Fruit fly (Drosophila melanogaster): Measurements from ENCODE around the gene CG10232.

CG10232 gene

dm6 chr3R:23736365-23736764, 14.9 kb upstream of the CG10232 start:
- TF ChIP-seq usp (GFP tag; optimal IDR thresholded peaks at IDR 0.05), result no peak
- TF ChIP-seq CG8478 (optimal IDR thresholded peaks at IDR 0.05), result no peak
- TF ChIP-seq pan (optimal IDR thresholded peaks at IDR 0.05), result no peak
- no peak for TF ChIP-seq Dll (optimal IDR thresholded peaks at IDR 0.05)
- no peak for TF ChIP-seq EcR (GFP tag; optimal IDR thresholded peaks at IDR 0.05)
- no peak for TF ChIP-seq psq (optimal IDR thresholded peaks at IDR 0.05)

- no peak for TF ChIP-seq psq (optimal IDR thresholded peaks at IDR 0.05)
- no peak for TF ChIP-seq usp (GFP tag; optimal IDR thresholded peaks at IDR 0.05)
- TF ChIP-seq pan (optimal IDR thresholded peaks at IDR 0.05), result no peak
- no peak for TF ChIP-seq CG8478 (optimal IDR thresholded peaks at IDR 0.05)
- no peak for TF ChIP-seq Dll (optimal IDR thresholded peaks at IDR 0.05)
- no peak for TF ChIP-seq EcR (GFP tag; optimal IDR thresholded peaks at IDR 0.05)
These were observed 14.2 kb upstream of the CG10232 start for dm6 chr3R:23735648-23736047.

dm6 chr3R:23734573-23735404, 13.4 kb upstream of the CG10232 start:
- no peak for TF ChIP-seq CG8478 (optimal IDR thresholded peaks at IDR 0.05)
- TF ChIP-seq Dll (optimal IDR thresholded peaks at IDR 0.05), result no peak
- TF ChIP-seq usp (GFP tag; optimal IDR thresholded peaks at IDR 0.05), result no peak
- no peak for TF ChIP-seq psq (optimal IDR thresholded peaks at IDR 0.05)
- TF ChIP-seq pan (optimal IDR thresholded peaks at IDR 0.05), result no peak
- TF ChIP-seq EcR (GFP tag; optimal IDR thresholded peaks at IDR 0.05), result no peak

DNA sequence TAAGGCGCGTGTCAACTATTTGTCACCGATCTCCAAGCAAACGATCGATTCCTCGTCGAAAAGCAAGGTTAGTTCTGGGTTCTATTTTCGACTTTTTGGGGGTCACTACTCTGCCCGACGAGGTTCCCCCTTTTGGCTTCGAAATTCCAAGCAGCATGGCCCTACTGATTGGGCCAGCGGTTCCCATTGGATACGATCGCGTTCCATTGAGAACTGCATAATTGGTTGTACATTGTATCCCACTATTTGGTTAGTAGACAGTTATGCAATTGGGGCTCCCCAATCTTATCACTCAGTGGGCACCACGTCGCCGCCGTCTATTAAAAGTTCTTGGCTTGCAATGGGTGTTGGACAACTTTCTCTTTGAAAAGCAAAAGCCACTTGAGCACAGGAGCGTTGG, 12.3 kb upstream of the CG10232 start:
- TF ChIP-seq Dll (optimal IDR thresholded peaks at IDR 0.05) (no peak), psq (optimal IDR thresholded peaks at IDR 0.05) (no peak), usp (GFP tag; optimal IDR thresholded peaks at IDR 0.05) (no peak), EcR (GFP tag; optimal IDR thresholded peaks at IDR 0.05) (no peak), CG8478 (optimal IDR thresholded peaks at IDR 0.05) (no peak)

DNA sequence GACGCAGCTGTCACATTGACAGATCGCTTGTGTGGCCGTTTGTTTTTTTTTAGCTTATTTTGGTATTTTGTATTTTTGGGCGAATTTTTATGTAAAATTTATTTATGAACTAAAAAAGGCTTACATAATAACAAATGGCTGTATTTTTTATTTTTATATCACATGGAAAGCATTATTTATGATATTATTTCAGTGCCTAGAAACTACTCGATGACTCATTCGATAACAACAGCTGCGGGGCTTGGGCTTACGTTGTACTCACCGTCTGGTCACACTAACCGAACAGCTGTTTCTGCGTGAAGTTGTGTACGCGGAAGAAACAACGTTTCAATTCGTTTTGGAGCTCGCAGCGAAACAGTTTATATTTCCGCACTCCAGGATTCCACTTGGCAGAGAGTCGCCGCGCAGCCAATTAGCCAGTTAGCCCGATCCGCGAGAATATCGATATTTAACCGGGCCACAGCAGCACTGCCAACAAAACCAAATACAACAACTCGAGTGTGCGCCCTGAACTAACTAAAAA, 11.6 kb upstream of the CG10232 start, which contains the start of the genes Hmgcr and Rpn9:
TSS of gene Hmgcr (plus strand) at position 335 of the 523 bp plus-strand sequence.
TSS of gene Rpn9 (minus strand) at position 473 of the 523 bp plus-strand sequence.
- TF ChIP-seq pan (optimal IDR thresholded peaks at IDR 0.05), result no peak
- no peak for TF ChIP-seq psq (optimal IDR thresholded peaks at IDR 0.05)
- TF ChIP-seq Dll (optimal IDR thresholded peaks at IDR 0.05), result no peak
- TF ChIP-seq CG8478 (optimal IDR thresholded peaks at IDR 0.05), result no peak
- TF ChIP-seq usp (GFP tag; optimal IDR thresholded peaks at IDR 0.05), result no peak
- no peak for TF ChIP-seq EcR (GFP tag; optimal IDR thresholded peaks at IDR 0.05)

- TF ChIP-seq EcR (GFP tag; optimal IDR thresholded peaks at IDR 0.05) (no peak), usp (GFP tag; optimal IDR thresholded peaks at IDR 0.05) (no peak), CG8478 (optimal IDR thresholded peaks at IDR 0.05) (no peak), pan (optimal IDR thresholded peaks at IDR 0.05) (no peak), psq (optimal IDR thresholded peaks at IDR 0.05) (no peak), Dll (optimal IDR thresholded peaks at IDR 0.05) (no peak)
These were observed 11.1 kb upstream of the CG10232 start for dm6 chr3R:23732533-23732932.

- TF ChIP-seq EcR (GFP tag; optimal IDR thresholded peaks at IDR 0.05), result no peak
- TF ChIP-seq psq (optimal IDR thresholded peaks at IDR 0.05), result no peak
- no peak for TF ChIP-seq usp (GFP tag; optimal IDR thresholded peaks at IDR 0.05)
- no peak for TF ChIP-seq pan (optimal IDR thresholded peaks at IDR 0.05)
- TF ChIP-seq CG8478 (optimal IDR thresholded peaks at IDR 0.05), result no peak
- no peak for TF ChIP-seq Dll (optimal IDR thresholded peaks at IDR 0.05)
These were observed 9.0 kb upstream of the CG10232 start for dm6 chr3R:23730472-23730801.

DNA sequence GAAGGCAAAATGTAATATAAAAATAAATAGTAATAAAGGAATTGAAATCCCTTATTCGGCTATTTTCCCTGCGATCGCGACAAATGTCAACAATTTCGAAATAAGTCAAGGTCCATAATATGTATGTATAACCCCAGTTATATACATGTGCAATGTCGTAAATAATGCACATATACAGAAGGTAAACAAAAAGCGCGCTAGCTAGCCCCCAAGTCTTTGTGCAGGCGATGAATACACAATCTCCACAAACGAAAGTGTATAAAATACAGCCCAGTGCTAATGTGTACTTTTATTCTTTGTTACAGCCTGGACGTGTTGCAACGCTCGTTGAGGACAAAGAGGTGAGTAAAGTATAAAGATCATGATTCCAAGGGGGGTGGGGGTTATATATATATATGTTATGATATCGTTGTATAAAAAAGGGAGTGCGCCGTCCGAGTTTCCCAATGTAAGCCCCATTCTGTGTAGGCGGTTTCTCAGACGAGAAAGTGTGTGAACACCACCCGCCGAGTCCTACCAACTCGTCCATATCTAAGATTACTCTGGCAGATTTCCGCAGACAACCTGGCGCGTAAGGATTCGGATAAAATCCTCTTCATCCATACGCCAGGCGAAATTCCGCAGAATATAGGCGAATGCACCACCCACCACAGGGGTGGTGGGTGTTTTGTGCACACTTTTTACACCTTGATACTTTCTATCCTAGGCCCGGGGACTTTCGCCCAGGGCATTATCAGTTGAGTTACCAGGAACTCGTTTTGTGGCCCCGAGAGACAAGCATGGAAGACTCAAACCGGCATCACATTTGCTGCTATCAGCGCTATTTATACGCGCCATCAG, 8.4 kb upstream of the CG10232 start:
- TF ChIP-seq psq (optimal IDR thresholded peaks at IDR 0.05) (no peak), Dll (optimal IDR thresholded peaks at IDR 0.05) (no peak), EcR (GFP tag; optimal IDR thresholded peaks at IDR 0.05) (no peak), CG8478 (optimal IDR thresholded peaks at IDR 0.05) (no peak), usp (GFP tag; optimal IDR thresholded peaks at IDR 0.05) (no peak), pan (optimal IDR thresholded peaks at IDR 0.05) (no peak)

dm6 chr3R:23729066-23729465, 7.6 kb upstream of the CG10232 start:
- TF ChIP-seq Dll (optimal IDR thresholded peaks at IDR 0.05) (no peak), usp (GFP tag; optimal IDR thresholded peaks at IDR 0.05) (no peak), CG8478 (optimal IDR thresholded peaks at IDR 0.05) (no peak), psq (optimal IDR thresholded peaks at IDR 0.05) (no peak), pan (optimal IDR thresholded peaks at IDR 0.05) (no peak), EcR (GFP tag; optimal IDR thresholded peaks at IDR 0.05) (no peak)

dm6 chr3R:23728086-23728485, 6.7 kb upstream of the CG10232 start:
- no peak for TF ChIP-seq CG8478 (optimal IDR thresholded peaks at IDR 0.05)
- TF ChIP-seq pan (optimal IDR thresholded peaks at IDR 0.05), result no peak
- TF ChIP-seq psq (optimal IDR thresholded peaks at IDR 0.05), result no peak
- no peak for TF ChIP-seq EcR (GFP tag; optimal IDR thresholded peaks at IDR 0.05)
- TF ChIP-seq Dll (optimal IDR thresholded peaks at IDR 0.05), result no peak
- TF ChIP-seq usp (GFP tag; optimal IDR thresholded peaks at IDR 0.05), result no peak

- no peak for TF ChIP-seq Dll (optimal IDR thresholded peaks at IDR 0.05)
These were observed 6.2 kb upstream of the CG10232 start for dm6 chr3R:23727657-23728056.

DNA sequence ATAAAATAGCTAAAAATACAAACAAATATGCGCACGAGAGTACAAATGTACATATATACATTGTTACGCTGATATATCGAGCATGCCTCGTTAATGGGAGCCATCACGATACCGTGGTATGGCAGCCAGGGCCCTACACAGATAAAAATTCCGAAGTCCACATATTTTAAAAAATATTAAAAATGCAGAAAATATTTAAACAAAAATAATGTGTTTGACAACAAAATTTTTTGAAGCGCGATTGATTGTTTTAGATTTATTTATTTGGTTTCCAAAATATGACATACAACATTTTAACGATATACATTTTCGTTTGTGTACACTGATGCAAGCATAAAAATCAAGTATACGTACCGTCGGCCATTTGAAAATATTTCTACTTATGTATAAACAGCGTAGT, 5.3 kb upstream of the CG10232 start:
- TF ChIP-seq pan (optimal IDR thresholded peaks at IDR 0.05) (no peak), EcR (GFP tag; optimal IDR thresholded peaks at IDR 0.05) (no peak), Dll (optimal IDR thresholded peaks at IDR 0.05) (no peak), CG8478 (optimal IDR thresholded peaks at IDR 0.05) (no peak)

All from whole organism.